Fruit fly (Drosophila melanogaster): ENCODE data around the gene CG1677.

DNA sequence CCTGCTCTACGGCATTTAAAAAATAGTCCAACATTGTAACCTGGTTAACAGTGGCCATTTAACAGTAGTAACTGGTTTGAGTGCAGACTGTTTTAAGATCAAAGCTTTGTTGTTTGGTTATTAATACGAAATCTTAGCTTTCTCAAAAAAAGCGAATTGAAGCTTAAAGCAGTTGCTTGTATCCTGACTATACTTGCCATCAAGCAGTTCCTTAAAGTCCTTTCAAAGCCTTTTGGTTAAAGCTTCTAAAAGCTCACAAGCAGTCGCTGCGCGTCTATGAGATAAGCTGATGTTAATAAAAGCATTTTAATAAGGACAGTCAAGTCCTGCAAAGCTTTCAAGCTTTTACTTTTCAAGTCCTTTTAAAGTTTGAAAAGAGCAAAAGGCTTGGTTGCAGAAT is 64.9 kb downstream of the CG1677 start:
- no peak for TF ChIP-seq CG16779 (tag; optimal IDR thresholded peaks at IDR 0.05)
- TF ChIP-seq CG15336 (GFP tag; IDR thresholded peaks at IDR 0.05) = no peak
- TF ChIP-seq Lpt (GFP tag; optimal IDR thresholded peaks at IDR 0.05) = no peak
- TF ChIP-seq Hr39 (GFP tag; optimal IDR thresholded peaks at IDR 0.05) = no peak
- no peak for TF ChIP-seq CG11902 (GFP tag; optimal IDR thresholded peaks at IDR 0.05)
- TF ChIP-seq CG11762 (GFP tag; optimal IDR thresholded peaks at IDR 0.05; ENCODE audit: insufficient read depth) = no peak
- no peak for TF ChIP-seq CG3032 (tag; optimal IDR thresholded peaks at IDR 0.05)
- no peak for TF ChIP-seq dac (GFP tag; optimal IDR thresholded peaks at IDR 0.05)
- TF ChIP-seq Blimp-1 (GFP tag; optimal IDR thresholded peaks at IDR 0.05) = no peak
- TF ChIP-seq CG4318 (GFP tag; optimal IDR thresholded peaks at IDR 0.05) = no peak
- no peak for TF ChIP-seq net (GFP tag; optimal IDR thresholded peaks at IDR 0.05)
- no peak for TF ChIP-seq svp (GFP tag)
- TF ChIP-seq fd59A (GFP tag; optimal IDR thresholded peaks at IDR 0.05) = no peak
- no peak for TF ChIP-seq acj6 (GFP tag; optimal IDR thresholded peaks at IDR 0.05)

All from whole organism, prepupa.